Worm (Caenorhabditis elegans) whole organism, young adult: ENCODE data around the gene ZK177.11.

Experiments
- F37B4.10 ChIP-seq: fragments of 200-800 bp; sonication (Bioruptor generic); IDR thresholded peaks from 2 replicates; pipeline ENCODE4 v1.3.6; 2022; ENCODE audit warnings: missing genetic modification characterization, missing compliant biosample characterization
- F49E8.2 ChIP-seq: sonication (generic microtip); optimal IDR thresholded peaks from 3 replicates; lab custom pipeline; 2017; ENCODE audit warnings: missing genetic modification characterization, mild to moderate bottlenecking, missing compliant biosample characterization, antibody characterized with exemption, moderate library complexity; ENCODE audit not compliant: insufficient read depth
- attf-5 ChIP-seq: fragments of 200-800 bp; sonication (Bioruptor generic); optimal IDR thresholded peaks from 2 replicates; lab custom pipeline; 2018; ENCODE audit warnings: mild to moderate bottlenecking, missing genetic modification characterization, missing compliant biosample characterization
- attf-6 ChIP-seq: fragments of 200-800 bp; sonication (Bioruptor generic); IDR thresholded peaks from 2 replicates; pipeline ENCODE4 v1.3.6; 2022; ENCODE audit warnings: missing genetic modification reagents, missing genetic modification characterization, missing compliant biosample characterization
- efl-1 ChIP-seq: fragments of 150-350 bp; optimal IDR thresholded peaks from 2 replicates; lab custom pipeline; 2014; ENCODE audit warnings: missing biosample characterization, missing genetic modification reagents, missing genetic modification characterization
- let-526 ChIP-seq: fragments of 200-800 bp; sonication (Bioruptor generic); IDR thresholded peaks from 2 replicates; pipeline ENCODE4 v1.3.6; 2022; ENCODE audit warnings: missing genetic modification reagents, missing genetic modification characterization, missing compliant biosample characterization
- mcd-1 ChIP-seq: fragments of 200-800 bp; sonication (Bioruptor generic); IDR thresholded peaks from 2 replicates; pipeline ENCODE4 v1.3.6; 2022; ENCODE audit warnings: missing genetic modification reagents, missing genetic modification characterization, missing compliant biosample characterization
- pha-4 ChIP-seq: fragments of 150-350 bp; sonication (generic microtip); optimal IDR thresholded peaks from 2 replicates; lab custom pipeline; 2014; ENCODE audit warnings: missing biosample characterization, missing genetic modification reagents, missing genetic modification characterization
- rcor-1 ChIP-seq: fragments of 200-800 bp; sonication (Bioruptor generic); IDR thresholded peaks from 2 replicates; pipeline ENCODE4 v1.3.6; 2022; ENCODE audit warnings: missing genetic modification reagents, missing genetic modification characterization, missing compliant biosample characterization
- snpc-1.3 ChIP-seq: sonication (generic microtip); optimal IDR thresholded peaks from 2 replicates; lab custom pipeline; 2017; ENCODE audit warnings: missing genetic modification characterization, mild to moderate bottlenecking, missing compliant biosample characterization, antibody characterized with exemption, moderate library complexity, missing genotype, missing genetic modification reagents; ENCODE audit not compliant: insufficient read depth

- TF ChIP-seq attf-6 (no peak), pha-4 (tag; lab: Kevin White, UChicago) (no peak), mcd-1 (GFP tag; lab: Robert Waterston, UW) (no peak), rcor-1 (GFP tag; lab: Robert Waterston, UW) (no peak), F49E8.2 (no peak), snpc-1.3 (tag; lab: Kevin White, UChicago) (no peak), let-526 (GFP tag; lab: Robert Waterston, UW) (no peak), efl-1 (GFP tag; lab: Kevin White, UChicago) (no peak), attf-5 (GFP tag; lab: Kevin White, UChicago) (no peak), F37B4.10 (no peak)
Observed at ce11 chrII:5474946-5475345, 47.8 kb upstream of the ZK177.11 start, which contains the start of gene ilcr-2.
